Worm (Caenorhabditis elegans) whole organism, mixed stage, embryonic: Measurements from ENCODE around the gene rab-14.
A peak's percentile ranks its signal among the peaks of the same experiment; 100 is the strongest.

Experiments used
- M03D4.4 ChIP-seq: sonication (generic microtip); optimal IDR thresholded peaks from 2 replicates; lab custom pipeline; 2017; ENCODE audit warnings: mild to moderate bottlenecking, missing genetic modification characterization, missing compliant biosample characterization
- bed-3 ChIP-seq: fragments of 200-800 bp; sonication (Bioruptor generic); optimal IDR thresholded peaks from 3 replicates; lab custom pipeline; 2018; ENCODE audit warnings: mild to moderate bottlenecking, missing genetic modification characterization, moderate library complexity, missing compliant biosample characterization
- blmp-1 ChIP-seq: fragments of 150-350 bp; optimal IDR thresholded peaks from 2 replicates; lab custom pipeline; 2014; ENCODE audit warnings: missing biosample characterization, missing genetic modification characterization
- ceh-39 ChIP-seq: fragments of 150-350 bp; optimal IDR thresholded peaks from 2 replicates; lab custom pipeline; 2014; ENCODE audit warnings: missing biosample characterization, missing genetic modification characterization
- ceh-43 ChIP-seq: fragments of 200-800 bp; sonication (Bioruptor generic); optimal IDR thresholded peaks from 2 replicates; lab custom pipeline; 2018; ENCODE audit warnings: mild to moderate bottlenecking, missing genetic modification characterization, moderate library complexity, missing compliant biosample characterization
- ceh-83 ChIP-seq: fragments of 200-800 bp; sonication (Bioruptor generic); optimal IDR thresholded peaks from 2 replicates; lab custom pipeline; 2018; ENCODE audit warnings: mild to moderate bottlenecking, missing genetic modification characterization, missing compliant biosample characterization
- ces-1 ChIP-seq: fragments of 150-350 bp; optimal IDR thresholded peaks from 2 replicates; lab custom pipeline; 2014; ENCODE audit warnings: missing biosample characterization, missing genetic modification reagents, missing genetic modification characterization
- cnd-1 ChIP-seq: fragments of 200-800 bp; sonication (Bioruptor generic); optimal IDR thresholded peaks from 2 replicates; lab custom pipeline; 2018; ENCODE audit warnings: mild to moderate bottlenecking, missing genetic modification characterization, missing compliant biosample characterization
- drap-1 ChIP-seq: fragments of 200-800 bp; sonication (Bioruptor generic); optimal IDR thresholded peaks from 3 replicates; lab custom pipeline; 2018; ENCODE audit warnings: mild to moderate bottlenecking, missing genetic modification characterization, missing compliant biosample characterization
- elt-1 ChIP-seq: sonication (generic microtip); optimal IDR thresholded peaks from 2 replicates; lab custom pipeline; 2017; ENCODE audit warnings: missing genetic modification characterization, mild to moderate bottlenecking, missing compliant biosample characterization, antibody characterized with exemption, moderate library complexity, borderline replicate concordance; ENCODE audit not compliant: insufficient read depth
- elt-3 ChIP-seq: fragments of 150-350 bp; optimal IDR thresholded peaks from 2 replicates; lab custom pipeline; 2014; ENCODE audit warnings: missing biosample characterization, missing genetic modification characterization
- flh-1 ChIP-seq: fragments of 200-800 bp; sonication (Bioruptor generic); optimal IDR thresholded peaks from 2 replicates; lab custom pipeline; 2018; ENCODE audit warnings: mild to moderate bottlenecking, missing genetic modification characterization, moderate library complexity, missing compliant biosample characterization
- ham-2 ChIP-seq: fragments of 200-800 bp; sonication (Bioruptor generic); optimal IDR thresholded peaks from 2 replicates; lab custom pipeline; 2018; ENCODE audit warnings: mild to moderate bottlenecking, missing genetic modification characterization, missing compliant biosample characterization
- hlh-1 ChIP-seq: fragments of 150-350 bp; optimal IDR thresholded peaks from 2 replicates; lab custom pipeline; 2014; ENCODE audit warnings: missing biosample characterization, missing genetic modification reagents, missing genetic modification characterization
- lin-13 ChIP-seq: fragments of 150-350 bp; optimal IDR thresholded peaks from 2 replicates; lab custom pipeline; 2014; ENCODE audit warnings: missing biosample characterization, missing genetic modification characterization
- lin-32 ChIP-seq: fragments of 200-800 bp; sonication (Bioruptor generic); optimal IDR thresholded peaks from 2 replicates; lab custom pipeline; 2018; ENCODE audit warnings: mild to moderate bottlenecking, missing genetic modification characterization, missing compliant biosample characterization
- lsy-2 ChIP-seq: fragments of 150-350 bp; optimal IDR thresholded peaks from 2 replicates; lab custom pipeline; 2014; ENCODE audit warnings: missing biosample characterization, missing genetic modification characterization
- mab-5 ChIP-seq: fragments of 150-350 bp; optimal IDR thresholded peaks from 2 replicates; lab custom pipeline; 2014; ENCODE audit warnings: missing biosample characterization, missing genetic modification characterization
- mep-1 ChIP-seq: fragments of 150-350 bp; optimal IDR thresholded peaks from 2 replicates; lab custom pipeline; 2017; ENCODE audit warnings: missing biosample characterization, missing genetic modification reagents, missing genetic modification characterization, inconsistent platforms
- mls-2 ChIP-seq: sonication (generic microtip); optimal IDR thresholded peaks from 2 replicates; lab custom pipeline; 2016; ENCODE audit warnings: mild to moderate bottlenecking, missing genetic modification characterization, moderate library complexity, missing compliant biosample characterization
- nhr-12 ChIP-seq: fragments of 150-350 bp; optimal IDR thresholded peaks from 2 replicates; lab custom pipeline; 2014; ENCODE audit warnings: missing biosample characterization, missing genetic modification characterization
- nhr-2 ChIP-seq: fragments of 150-350 bp; optimal IDR thresholded peaks from 2 replicates; lab custom pipeline; 2014; ENCODE audit warnings: missing biosample characterization, missing genetic modification characterization
- nhr-237 ChIP-seq: fragments of 150-350 bp; optimal IDR thresholded peaks from 2 replicates; lab custom pipeline; 2014; ENCODE audit warnings: missing biosample characterization, missing genetic modification characterization
- nhr-28 ChIP-seq: fragments of 150-350 bp; optimal IDR thresholded peaks from 2 replicates; lab custom pipeline; 2014; ENCODE audit warnings: missing biosample characterization, missing genetic modification characterization
- nhr-76 ChIP-seq: sonication (generic microtip); optimal IDR thresholded peaks from 2 replicates; lab custom pipeline; 2017; ENCODE audit warnings: missing biosample characterization, missing genetic modification characterization
- pha-4 ChIP-seq: fragments of 150-350 bp; optimal IDR thresholded peaks from 2 replicates; lab custom pipeline; 2018; ENCODE audit warnings: missing biosample characterization, missing genetic modification reagents, missing genetic modification characterization
- sem-2 ChIP-seq: fragments of 200-800 bp; sonication (Bioruptor generic); optimal IDR thresholded peaks from 2 replicates; lab custom pipeline; 2018; ENCODE audit warnings: mild to moderate bottlenecking, missing genetic modification characterization, missing compliant biosample characterization
- snpc-4 ChIP-seq: fragments of 150-350 bp; optimal IDR thresholded peaks from 2 replicates; lab custom pipeline; 2014; ENCODE audit warnings: missing biosample characterization, missing genetic modification characterization
- sptf-1 ChIP-seq: sonication (generic microtip); optimal IDR thresholded peaks from 2 replicates; lab custom pipeline; 2017; ENCODE audit warnings: mild to moderate bottlenecking, missing genetic modification characterization, moderate library complexity, missing compliant biosample characterization
- tbx-8 ChIP-seq: fragments of 200-800 bp; sonication (Bioruptor generic); optimal IDR thresholded peaks from 2 replicates; lab custom pipeline; 2018; ENCODE audit warnings: mild to moderate bottlenecking, missing genetic modification characterization, moderate library complexity, missing compliant biosample characterization
- unc-120 ChIP-seq: sonication (generic microtip); optimal IDR thresholded peaks from 2 replicates; lab custom pipeline; 2017; ENCODE audit warnings: missing genetic modification characterization, missing compliant biosample characterization; ENCODE audit not compliant: poor library complexity, severe bottlenecking
- unc-39 ChIP-seq: fragments of 150-350 bp; optimal IDR thresholded peaks from 2 replicates; lab custom pipeline; 2014; ENCODE audit warnings: missing biosample characterization, missing genetic modification characterization
- unc-62 ChIP-seq: fragments of 150-350 bp; optimal IDR thresholded peaks from 2 replicates; lab custom pipeline; 2014; ENCODE audit warnings: missing biosample characterization, missing genetic modification reagents, missing genetic modification characterization
- zip-8 ChIP-seq: fragments of 150-350 bp; optimal IDR thresholded peaks from 2 replicates; lab custom pipeline; 2014; ENCODE audit warnings: missing biosample characterization, missing genetic modification characterization
- ztf-11 ChIP-seq: fragments of 150-350 bp; optimal IDR thresholded peaks from 2 replicates; lab custom pipeline; 2014; ENCODE audit warnings: missing biosample characterization, missing genetic modification characterization

Gene rab-14

DNA sequence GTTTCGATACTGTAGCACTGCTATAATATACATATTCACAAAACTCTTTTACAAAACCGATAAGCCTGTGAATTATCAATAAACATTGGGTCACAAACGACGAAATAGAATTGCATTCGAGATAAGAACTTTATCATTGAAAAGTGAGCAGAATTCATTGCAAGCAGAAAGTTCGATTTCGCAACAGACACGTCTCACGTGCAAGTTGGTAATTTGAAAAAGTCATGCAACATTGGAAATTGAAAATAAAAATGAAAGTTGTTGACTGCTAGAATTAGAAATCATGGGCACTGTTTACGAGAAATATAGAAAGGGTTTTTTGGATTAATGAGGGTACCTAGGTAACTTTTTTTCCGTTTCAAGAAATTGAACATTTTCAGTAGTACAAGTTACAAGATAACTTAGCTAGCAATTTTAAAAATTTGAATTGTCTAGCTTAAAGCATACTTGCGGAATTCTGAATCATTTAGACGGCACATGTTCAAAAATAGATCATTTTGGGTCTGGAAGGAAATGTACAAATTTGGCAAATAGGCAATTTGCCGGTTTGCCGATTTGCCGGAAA is 4.2 kb upstream of the rab-14 start:
- TF ChIP-seq blmp-1 (no peak), mls-2 (no peak), ceh-39 (tag; lab: Kevin White, UChicago) (no peak), lsy-2 (tag; lab: Kevin White, UChicago) (no peak), nhr-12 (tag; lab: Kevin White, UChicago) (no peak), sem-2 (GFP tag; lab: Kevin White, UChicago) (no peak), cnd-1 (no peak)

DNA sequence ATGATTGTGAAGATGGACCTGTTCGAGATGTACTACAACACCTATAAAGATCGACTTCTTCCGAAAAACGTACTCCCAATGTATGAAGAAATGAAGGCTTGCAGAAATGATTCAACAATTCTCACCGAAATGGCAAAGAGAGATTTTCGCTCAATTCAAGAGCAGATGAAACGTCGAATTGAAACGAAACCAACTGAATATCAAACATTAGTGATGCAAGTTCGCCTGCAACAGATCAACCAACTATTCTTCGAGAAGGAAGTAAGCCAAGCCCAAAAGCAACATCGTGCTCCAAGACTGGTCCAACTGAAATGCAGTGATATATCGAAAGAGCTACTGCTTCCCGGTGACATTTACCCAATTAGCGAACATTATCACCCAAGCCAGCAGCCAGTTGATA is 3.3 kb upstream of the rab-14 start:
- TF ChIP-seq hlh-1 (tag; lab: Kevin White, UChicago) (no peak), unc-39 (tag; lab: Kevin White, UChicago) (no peak), mab-5 (tag; lab: Kevin White, UChicago) (no peak), ceh-43 (no peak), unc-62 (no peak), ceh-39 (tag; lab: Kevin White, UChicago) (no peak), lin-32 (GFP tag; lab: Kevin White, UChicago) (no peak), flh-1 (GFP tag; lab: Kevin White, UChicago) (no peak), ceh-83 (GFP tag; lab: Kevin White, UChicago) (no peak), M03D4.4 (tag; lab: Kevin White, UChicago) (no peak), elt-1 (no peak)

ce11 chrX:15608593-15608992 is 2.2 kb upstream of the rab-14 start:
- no peak for TF ChIP-seq lin-32 (GFP tag; lab: Kevin White, UChicago)
- no peak for TF ChIP-seq nhr-12 (tag; lab: Kevin White, UChicago)
- TF ChIP-seq blmp-1, result no peak
- no peak for TF ChIP-seq ham-2 (GFP tag; lab: Kevin White, UChicago)
- TF ChIP-seq mls-2, result no peak
- no peak for TF ChIP-seq mep-1
- TF ChIP-seq elt-1, result no peak
- TF ChIP-seq unc-39 (tag; lab: Kevin White, UChicago), result no peak
- no peak for TF ChIP-seq ceh-83 (GFP tag; lab: Kevin White, UChicago)
- TF ChIP-seq sptf-1 (tag; lab: Kevin White, UChicago), result no peak
- no peak for TF ChIP-seq flh-1 (GFP tag; lab: Kevin White, UChicago)
- TF ChIP-seq elt-3 (tag; lab: Kevin White, UChicago), result no peak
- no peak for TF ChIP-seq lsy-2 (tag; lab: Kevin White, UChicago)
- no peak for TF ChIP-seq nhr-76 (tag; lab: Kevin White, UChicago)

ce11 chrX:15607498-15608019 is 1.1 kb upstream of the rab-14 start, which contains the start of gene nipi-3:
Gene nipi-3 (plus strand): TSS chrX:15607969.
- TF ChIP-seq bed-3 (no peak), tbx-8 (no peak), hlh-1 (tag; lab: Kevin White, UChicago) (peak; percentile 41), blmp-1 (no peak), mls-2 (no peak), lin-32 (GFP tag; lab: Kevin White, UChicago) (no peak), nhr-12 (tag; lab: Kevin White, UChicago) (no peak), M03D4.4 (tag; lab: Kevin White, UChicago) (no peak), nhr-237 (peak; percentile 96), nhr-76 (tag; lab: Kevin White, UChicago) (no peak), unc-120 (tag; lab: Kevin White, UChicago) (no peak), pha-4 (tag; lab: Kevin White, UChicago) (peak; percentile 64), lin-13 (tag; lab: Kevin White, UChicago) (no peak), nhr-28 (tag; lab: Kevin White, UChicago) (peak; percentile 64), ceh-83 (GFP tag; lab: Kevin White, UChicago) (no peak), sem-2 (GFP tag; lab: Kevin White, UChicago) (no peak), lsy-2 (tag; lab: Kevin White, UChicago) (peak; percentile 25), ceh-43 (no peak), nhr-2 (no peak), elt-3 (tag; lab: Kevin White, UChicago) (peak; percentile 87), mep-1 (no peak), mab-5 (tag; lab: Kevin White, UChicago) (no peak), unc-39 (tag; lab: Kevin White, UChicago) (no peak), ceh-39 (tag; lab: Kevin White, UChicago) (no peak), drap-1 (GFP tag; lab: Kevin White, UChicago) (no peak), zip-8 (tag; lab: Kevin White, UChicago) (no peak), unc-62 (peak; percentile 88), flh-1 (GFP tag; lab: Kevin White, UChicago) (no peak), ztf-11 (tag; lab: Kevin White, UChicago) (no peak), snpc-4 (tag; lab: Kevin White, UChicago) (no peak), elt-1 (peak; percentile 23), ham-2 (GFP tag; lab: Kevin White, UChicago) (no peak), sptf-1 (tag; lab: Kevin White, UChicago) (no peak), ces-1 (GFP tag; lab: Kevin White, UChicago) (peak; percentile 5), cnd-1 (no peak)
- TF ChIP-seq, all 35 proteins: peak for 9
